Worm (Caenorhabditis elegans) whole organism, L2 larva: ENCODE measurements around the gene D1054.5.
A peak's percentile ranks its signal among the peaks of the same experiment; 100 is the strongest.

Source experiments
- C34F6.9 ChIP-seq: fragments of 150-350 bp; optimal IDR thresholded peaks from 2 replicates; lab custom pipeline; 2014; ENCODE audit warnings: missing biosample characterization, missing genetic modification characterization
- Y55F3AM.14 ChIP-seq: fragments of 200-800 bp; sonication (Bioruptor generic); optimal IDR thresholded peaks from 2 replicates; lab custom pipeline; 2018; ENCODE audit warnings: mild to moderate bottlenecking, missing genetic modification characterization, missing compliant biosample characterization
- ZK546.5 ChIP-seq: sonication (generic microtip); optimal IDR thresholded peaks from 2 replicates; lab custom pipeline; 2017; ENCODE audit warnings: missing biosample characterization, missing genetic modification characterization
- aly-2 ChIP-seq: fragments of 150-350 bp; optimal IDR thresholded peaks from 2 replicates; lab custom pipeline; 2014; ENCODE audit warnings: missing biosample characterization, missing genetic modification characterization
- ama-1 ChIP-seq: fragments of 150-350 bp; optimal IDR thresholded peaks from 2 replicates; lab custom pipeline; 2018; ENCODE audit warnings: inconsistent platforms
- blmp-1 ChIP-seq: sonication (generic microtip); optimal IDR thresholded peaks from 2 replicates; lab custom pipeline; 2017; ENCODE audit warnings: missing genetic modification characterization, mild to moderate bottlenecking, missing compliant biosample characterization, antibody characterized with exemption, moderate library complexity; ENCODE audit not compliant: insufficient read depth
- ceh-82 ChIP-seq: fragments of 150-350 bp; optimal IDR thresholded peaks from 2 replicates; lab custom pipeline; 2014; ENCODE audit warnings: missing biosample characterization, missing genetic modification characterization
- dmd-4 ChIP-seq: sonication (generic microtip); optimal IDR thresholded peaks from 2 replicates; lab custom pipeline; 2017; ENCODE audit warnings: missing biosample characterization, missing genetic modification characterization
- egl-27 ChIP-seq: sonication (generic microtip); optimal IDR thresholded peaks from 3 replicates; lab custom pipeline; 2017; ENCODE audit warnings: missing biosample characterization, missing genetic modification reagents, missing genetic modification characterization
- elt-1 ChIP-seq: fragments of 150-350 bp; optimal IDR thresholded peaks from 2 replicates; lab custom pipeline; 2014; ENCODE audit warnings: missing biosample characterization, missing genetic modification characterization
- elt-3 ChIP-seq: sonication (generic microtip); optimal IDR thresholded peaks from 2 replicates; lab custom pipeline; 2017; ENCODE audit warnings: missing biosample characterization, missing genetic modification characterization
- fos-1 ChIP-seq: fragments of 150-350 bp; optimal IDR thresholded peaks from 2 replicates; lab custom pipeline; 2014; ENCODE audit warnings: missing biosample characterization, missing genetic modification characterization
- gmeb-1 ChIP-seq: fragments of 150-350 bp; optimal IDR thresholded peaks from 2 replicates; lab custom pipeline; 2014; ENCODE audit warnings: missing biosample characterization, missing genetic modification characterization
- lin-13 ChIP-seq: fragments of 150-350 bp; optimal IDR thresholded peaks from 2 replicates; lab custom pipeline; 2014; ENCODE audit warnings: missing biosample characterization, missing genetic modification reagents, missing genetic modification characterization
- lin-39 ChIP-seq: fragments of 150-350 bp; optimal IDR thresholded peaks from 2 replicates; lab custom pipeline; 2014; ENCODE audit warnings: missing biosample characterization, missing genetic modification reagents, missing genetic modification characterization
- lsy-2 ChIP-seq, 2 experiments: fragments of 150-350 bp in 1 of 2; sonication (generic microtip) in 1 of 2; optimal IDR thresholded peaks; 2 replicates each; lab custom pipeline; 2014 to 2017; ENCODE audit warnings: missing biosample characterization in 2 of 2, missing genetic modification characterization in 2 of 2
- mab-5 ChIP-seq: fragments of 150-350 bp; optimal IDR thresholded peaks from 2 replicates; lab custom pipeline; 2014; ENCODE audit warnings: missing biosample characterization, missing genetic modification characterization
- mbf-1 ChIP-seq: sonication (generic microtip); optimal IDR thresholded peaks from 2 replicates; lab custom pipeline; 2017; ENCODE audit warnings: missing biosample characterization, missing genetic modification characterization
- nhr-10 ChIP-seq: sonication (generic microtip); optimal IDR thresholded peaks from 2 replicates; lab custom pipeline; 2017; ENCODE audit warnings: missing biosample characterization, missing genetic modification characterization
- nhr-11 ChIP-seq: fragments of 150-350 bp; optimal IDR thresholded peaks from 2 replicates; lab custom pipeline; 2014; ENCODE audit warnings: missing biosample characterization, missing genetic modification characterization
- nhr-129 ChIP-seq: fragments of 150-350 bp; optimal IDR thresholded peaks from 2 replicates; lab custom pipeline; 2014; ENCODE audit warnings: missing biosample characterization, missing genetic modification characterization
- nhr-21 ChIP-seq: fragments of 150-350 bp; optimal IDR thresholded peaks from 2 replicates; lab custom pipeline; 2014; ENCODE audit warnings: missing biosample characterization, missing genetic modification characterization
- nhr-23 ChIP-seq: fragments of 150-350 bp; optimal IDR thresholded peaks from 2 replicates; lab custom pipeline; 2014; ENCODE audit warnings: missing biosample characterization, missing genetic modification reagents, missing genetic modification characterization
- nhr-237 ChIP-seq: fragments of 150-350 bp; optimal IDR thresholded peaks from 2 replicates; lab custom pipeline; 2014; ENCODE audit warnings: missing biosample characterization, missing genetic modification characterization
- nhr-25 ChIP-seq: fragments of 150-350 bp; sonication (generic microtip); optimal IDR thresholded peaks from 3 replicates; lab custom pipeline; 2014; ENCODE audit warnings: missing biosample characterization, missing genetic modification characterization
- nhr-6 ChIP-seq: fragments of 150-350 bp; optimal IDR thresholded peaks from 2 replicates; lab custom pipeline; 2014; ENCODE audit warnings: missing biosample characterization, missing genetic modification characterization
- nhr-77 ChIP-seq: fragments of 150-350 bp; optimal IDR thresholded peaks from 2 replicates; lab custom pipeline; 2014; ENCODE audit warnings: missing biosample characterization, missing genetic modification characterization
- peb-1 ChIP-seq: fragments of 150-350 bp; optimal IDR thresholded peaks from 2 replicates; lab custom pipeline; 2014; ENCODE audit warnings: missing biosample characterization, missing genetic modification characterization
- sem-4 ChIP-seq: fragments of 150-350 bp; optimal IDR thresholded peaks from 2 replicates; lab custom pipeline; 2014; ENCODE audit warnings: missing biosample characterization, missing genetic modification reagents, missing genetic modification characterization
- skn-1 ChIP-seq: sonication (generic microtip); optimal IDR thresholded peaks from 2 replicates; lab custom pipeline; 2017; ENCODE audit warnings: missing biosample characterization, missing genetic modification characterization
- sma-3 ChIP-seq: sonication (generic microtip); optimal IDR thresholded peaks from 2 replicates; lab custom pipeline; 2016; ENCODE audit warnings: missing genetic modification reagents, missing genetic modification characterization, missing compliant biosample characterization
- sma-9 ChIP-seq, 2 experiments: fragments of 150-350 bp in 1 of 2; sonication (generic microtip) in 1 of 2; optimal IDR thresholded peaks; 2 replicates each; lab custom pipeline; 2014 to 2016; ENCODE audit warnings: missing genetic modification characterization in 2 of 2, mild to moderate bottlenecking in 1 of 2, missing biosample characterization in 1 of 2, missing compliant biosample characterization in 1 of 2, missing genetic modification reagents in 1 of 2, moderate library complexity in 1 of 2
- snpc-4 ChIP-seq: fragments of 150-350 bp; optimal IDR thresholded peaks from 2 replicates; lab custom pipeline; 2014; ENCODE audit warnings: missing biosample characterization, missing genetic modification characterization
- unc-39 ChIP-seq: fragments of 150-350 bp; optimal IDR thresholded peaks from 2 replicates; lab custom pipeline; 2014; ENCODE audit warnings: missing biosample characterization, missing genetic modification characterization
- unc-62 ChIP-seq: fragments of 150-350 bp; optimal IDR thresholded peaks from 2 replicates; lab custom pipeline; 2014; ENCODE audit warnings: missing biosample characterization, missing genetic modification reagents, missing genetic modification characterization
- zag-1 ChIP-seq: fragments of 150-350 bp; optimal IDR thresholded peaks from 2 replicates; lab custom pipeline; 2014; ENCODE audit warnings: missing biosample characterization, missing genetic modification characterization
- ztf-1 ChIP-seq: fragments of 200-800 bp; sonication (Bioruptor generic); conservative IDR thresholded peaks from 2 replicates; pipeline ENCODE4 v1.3.6; 2022; ENCODE audit warnings: missing genetic modification characterization, missing compliant biosample characterization
- ztf-4 ChIP-seq: fragments of 150-350 bp; optimal IDR thresholded peaks from 2 replicates; lab custom pipeline; 2014; ENCODE audit warnings: missing biosample characterization, missing genetic modification characterization

D1054.5 gene

DNA sequence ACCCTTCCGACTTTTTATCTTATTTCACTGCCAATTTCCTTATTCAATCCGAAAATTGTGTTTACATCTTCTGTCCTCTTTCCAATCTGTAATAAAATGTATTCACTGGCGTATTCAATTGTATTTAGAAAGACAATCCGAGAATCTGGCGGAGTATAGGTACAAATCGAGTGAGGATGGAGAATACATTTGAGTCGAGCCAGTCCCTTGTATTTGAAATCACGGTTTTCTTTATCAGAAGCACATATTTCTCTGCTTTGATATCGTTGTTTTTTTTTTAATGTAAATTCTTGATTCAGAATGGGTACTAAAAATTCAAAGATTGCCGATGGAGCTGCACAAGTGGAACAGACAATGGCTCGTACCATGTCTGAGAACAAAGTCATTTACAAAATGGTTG is 12.3 kb downstream of the D1054.5 start, which contains the start of gene ocr-1:
TSS of gene ocr-1 (plus strand) at position 301 of the 400 bp plus-strand sequence.
- TF ChIP-seq mab-5 (no peak), Y55F3AM.14 (no peak), nhr-237 (tag; lab: Kevin White, UChicago) (no peak), nhr-23 (tag; lab: Kevin White, UChicago) (no peak), ama-1 (lab: Kevin White, UChicago) (no peak)

DNA sequence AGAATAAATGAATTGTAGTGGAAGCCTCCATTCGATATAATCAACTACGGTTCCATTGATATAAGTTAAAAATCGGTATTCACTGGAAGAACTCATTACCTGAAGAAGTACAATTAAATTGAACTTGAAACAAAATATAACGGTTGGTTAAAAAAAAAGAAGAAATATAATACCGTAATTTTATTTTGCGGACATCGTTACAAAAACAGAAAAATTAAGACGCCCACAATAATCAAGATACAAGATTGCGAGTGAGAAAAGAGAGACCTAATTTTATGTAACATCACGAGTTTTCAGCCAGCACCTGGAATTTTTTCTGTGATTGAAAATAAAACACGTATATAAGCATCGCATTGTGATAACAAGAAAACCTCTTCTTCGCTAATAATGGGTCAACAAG is 13.7 kb downstream of the D1054.5 start, which contains the start of gene sre-6:
TSS of gene sre-6 (minus strand) at position 101 of the 400 bp plus-strand sequence.
- no peak for TF ChIP-seq zag-1 (tag; lab: Kevin White, UChicago)
- TF ChIP-seq ceh-82 (tag; lab: Kevin White, UChicago): no peak
- no peak for TF ChIP-seq nhr-25
- TF ChIP-seq dmd-4 (tag; lab: Kevin White, UChicago): no peak
- TF ChIP-seq sem-4 (tag; lab: Kevin White, UChicago): no peak
- TF ChIP-seq elt-1 (tag; lab: Kevin White, UChicago): no peak
- TF ChIP-seq gmeb-1 (tag; lab: Kevin White, UChicago): no peak
- no peak for TF ChIP-seq aly-2 (tag; lab: Kevin White, UChicago)
- TF ChIP-seq nhr-11 (tag; lab: Kevin White, UChicago): no peak
- no peak for TF ChIP-seq Y55F3AM.14
- no peak for TF ChIP-seq lin-13 (GFP tag; lab: Kevin White, UChicago)
- TF ChIP-seq fos-1 (tag; lab: Kevin White, UChicago): no peak
- no peak for TF ChIP-seq nhr-237 (tag; lab: Kevin White, UChicago)
- no peak for TF ChIP-seq nhr-6 (tag; lab: Kevin White, UChicago)
- TF ChIP-seq peb-1: no peak
- TF ChIP-seq sma-3: no peak
- TF ChIP-seq sma-9 (GFP tag; optimal IDR thresholded peaks at IDR 0.05; lab: Kevin White, UChicago): no peak
- TF ChIP-seq sma-9 (tag; optimal IDR thresholded peaks at IDR 0.05; lab: Kevin White, UChicago): no peak
- no peak for TF ChIP-seq nhr-129 (tag; lab: Kevin White, UChicago)

DNA sequence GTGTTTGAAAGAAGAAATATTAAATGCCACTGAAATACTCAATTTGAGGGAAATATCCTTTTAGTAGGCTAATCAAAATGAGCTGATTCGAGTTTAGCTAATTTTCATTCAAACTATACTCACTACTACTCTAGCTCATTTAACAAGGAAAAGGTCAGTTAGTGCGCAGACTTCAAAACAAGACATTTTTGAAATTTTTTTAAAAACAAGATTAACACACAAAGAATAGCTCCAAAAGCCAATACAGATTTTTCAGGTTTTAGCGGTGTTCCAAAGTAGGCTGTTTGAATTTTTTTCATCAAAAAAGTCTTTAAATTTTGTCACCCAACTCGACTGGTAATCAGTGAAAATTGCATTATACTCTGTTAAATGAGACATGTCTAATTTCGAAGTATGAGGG is 15.5 kb downstream of the D1054.5 start:
- TF ChIP-seq C34F6.9 (tag; lab: Kevin White, UChicago) (no peak), snpc-4 (no peak), nhr-25 (peak; percentile 31), blmp-1 (tag; lab: Kevin White, UChicago) (no peak)
- TF ChIP-seq, all 48 proteins: peak for 1

DNA sequence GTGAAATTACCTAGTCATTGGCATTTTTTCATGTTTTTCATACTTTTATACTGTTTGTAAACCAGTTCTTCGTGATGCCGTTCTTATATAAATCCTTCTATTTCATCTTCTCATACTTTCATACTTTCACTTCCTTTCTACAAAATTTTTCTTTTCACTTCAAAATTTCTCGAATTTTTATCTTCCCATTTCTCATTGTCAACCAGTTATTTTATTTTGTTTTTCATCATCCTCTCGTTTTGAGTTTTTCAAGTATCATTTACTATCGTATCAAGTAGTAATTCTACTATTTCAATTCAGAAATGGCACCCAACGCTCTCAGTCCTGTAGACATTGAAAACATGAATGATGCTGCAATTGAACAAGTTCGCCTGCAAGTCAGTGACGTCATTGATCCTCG is 17.7 kb downstream of the D1054.5 start, which contains the start of gene F28H7.8:
TSS of gene F28H7.8 (plus strand) at position 301 of the 400 bp plus-strand sequence.
- no peak for TF ChIP-seq nhr-77 (tag; lab: Kevin White, UChicago)
- no peak for TF ChIP-seq skn-1 (tag; lab: Kevin White, UChicago)
- TF ChIP-seq nhr-25: peak; percentile 21
- TF ChIP-seq lsy-2 (tag; optimal IDR thresholded peaks at IDR 0.05; lab: Kevin White, UChicago): no peak
- TF ChIP-seq blmp-1 (tag; lab: Kevin White, UChicago): peak; percentile 27

ce11 chrV:10757128-10757527 is 19.2 kb downstream of the D1054.5 start:
- peak; percentile 48 for TF ChIP-seq blmp-1 (tag; lab: Kevin White, UChicago)
- TF ChIP-seq nhr-77 (tag; lab: Kevin White, UChicago): no peak
- TF ChIP-seq lin-39 (tag; lab: Kevin White, UChicago): no peak
- no peak for TF ChIP-seq nhr-237 (tag; lab: Kevin White, UChicago)
- no peak for TF ChIP-seq sma-3
- TF ChIP-seq nhr-10 (tag; lab: Kevin White, UChicago): no peak
- no peak for TF ChIP-seq elt-3
- TF ChIP-seq sem-4 (tag; lab: Kevin White, UChicago): no peak
- no peak for TF ChIP-seq nhr-23 (tag; lab: Kevin White, UChicago)
- TF ChIP-seq mbf-1 (tag; lab: Kevin White, UChicago): no peak
- no peak for TF ChIP-seq egl-27 (tag; lab: Kevin White, UChicago)
- no peak for TF ChIP-seq ceh-82 (tag; lab: Kevin White, UChicago)
- no peak for TF ChIP-seq zag-1 (tag; lab: Kevin White, UChicago)
- TF ChIP-seq nhr-129 (tag; lab: Kevin White, UChicago): peak; percentile 35
- TF ChIP-seq unc-39 (tag; lab: Kevin White, UChicago): no peak
- no peak for TF ChIP-seq skn-1 (tag; lab: Kevin White, UChicago)
- TF ChIP-seq mab-5: no peak
- TF ChIP-seq nhr-21 (tag; lab: Kevin White, UChicago): no peak
- TF ChIP-seq nhr-6 (tag; lab: Kevin White, UChicago): no peak
- TF ChIP-seq ztf-4 (tag; lab: Kevin White, UChicago): no peak
- TF ChIP-seq nhr-25: peak; percentile 74
- TF ChIP-seq unc-62 (GFP tag; lab: Kevin White, UChicago): no peak
- TF ChIP-seq ZK546.5 (tag; lab: Kevin White, UChicago): no peak
- TF ChIP-seq lin-13 (GFP tag; lab: Kevin White, UChicago): no peak
- TF ChIP-seq elt-1 (tag; lab: Kevin White, UChicago): no peak
- no peak for TF ChIP-seq ztf-1
- no peak for TF ChIP-seq nhr-11 (tag; lab: Kevin White, UChicago)
- no peak for TF ChIP-seq ama-1 (lab: Kevin White, UChicago)
- TF ChIP-seq aly-2 (tag; lab: Kevin White, UChicago): no peak
- peak; percentile 0 for TF ChIP-seq sma-9 (GFP tag; optimal IDR thresholded peaks at IDR 0.05; lab: Kevin White, UChicago)
- TF ChIP-seq sma-9 (tag; optimal IDR thresholded peaks at IDR 0.05; lab: Kevin White, UChicago): no peak
